Fruit fly (Drosophila melanogaster): ENCODE measurements around the gene Gyc32E.
A peak's percentile ranks its signal among the peaks of the same experiment; 100 is the strongest.

The Gyc32E gene

dm6 chr2L:11121614-11122013 is 27.3 kb downstream of the Gyc32E start, which contains the start of gene Dnaaf4:
Gene Dnaaf4, minus strand, starts transcription at chr2L:11121714.
- TF ChIP-seq CG5204 (GFP tag; optimal IDR thresholded peaks at IDR 0.05), result no peak
- no peak for TF ChIP-seq pad (GFP tag; optimal IDR thresholded peaks at IDR 0.05)
- TF ChIP-seq tj (GFP tag; optimal IDR thresholded peaks at IDR 0.05), result no peak

dm6 chr2L:11119966-11120517 is 28.9 kb downstream of the Gyc32E start, which contains the start of gene CG6230:
Gene CG6230, minus strand, starts transcription at chr2L:11120319.
- TF ChIP-seq Mnt (GFP tag; optimal IDR thresholded peaks at IDR 0.05) (peak; percentile 9), kay (GFP tag; ENCODE audit: borderline replicate concordance) (no peak), Hr96 (GFP tag; optimal IDR thresholded peaks at IDR 0.05) (no peak), cnc (optimal IDR thresholded peaks at IDR 0.05) (no peak), CG7045 (GFP tag; optimal IDR thresholded peaks at IDR 0.05) (no peak), pad (GFP tag; optimal IDR thresholded peaks at IDR 0.05) (no peak), CG12768 (GFP tag; optimal IDR thresholded peaks at IDR 0.05) (no peak), tj (GFP tag; optimal IDR thresholded peaks at IDR 0.05) (peak; percentile 1), Crg-1 (GFP tag; optimal IDR thresholded peaks at IDR 0.05) (no peak), cic (GFP tag; optimal IDR thresholded peaks at IDR 0.05) (no peak), CG5204 (GFP tag; optimal IDR thresholded peaks at IDR 0.05) (no peak), Clk (GFP tag; optimal IDR thresholded peaks at IDR 0.05) (no peak), CG1620 (GFP tag; optimal IDR thresholded peaks at IDR 0.05) (no peak), bab1 (GFP tag; optimal IDR thresholded peaks at IDR 0.05) (peak; percentile 22), CG33017 (tag; optimal IDR thresholded peaks at IDR 0.05) (no peak), CG14711 (tag; optimal IDR thresholded peaks at IDR 0.05) (peak; percentile 3), CG11617 (GFP tag; optimal IDR thresholded peaks at IDR 0.05) (no peak), CG7101 (tag; optimal IDR thresholded peaks at IDR 0.05) (no peak), toe (GFP tag; optimal IDR thresholded peaks at IDR 0.05) (no peak), ovo (GFP tag; optimal IDR thresholded peaks at IDR 0.05) (no peak)

- TF ChIP-seq CG1620 (GFP tag; optimal IDR thresholded peaks at IDR 0.05), result no peak
- TF ChIP-seq CG14711 (tag; optimal IDR thresholded peaks at IDR 0.05), result no peak
- TF ChIP-seq cnc (optimal IDR thresholded peaks at IDR 0.05), result no peak
Observed at dm6 chr2L:11113714-11114113, 35.2 kb downstream of the Gyc32E start, which contains the start of gene Gr32a. Gene Gr32a, plus strand, starts transcription at chr2L:11114014.

dm6 chr2L:11113011-11113528 is 35.8 kb downstream of the Gyc32E start, which contains the start of gene Idua:
Gene Idua, minus strand, starts transcription at chr2L:11113061.
- TF ChIP-seq kay (GFP tag; ENCODE audit: borderline replicate concordance) (no peak), CG5204 (GFP tag; optimal IDR thresholded peaks at IDR 0.05) (no peak), CG7045 (GFP tag; optimal IDR thresholded peaks at IDR 0.05) (peak; percentile 63), CG12768 (GFP tag; optimal IDR thresholded peaks at IDR 0.05) (peak; percentile 60), CG7101 (tag; optimal IDR thresholded peaks at IDR 0.05) (peak; percentile 59), Crg-1 (GFP tag; optimal IDR thresholded peaks at IDR 0.05) (no peak), Hr96 (GFP tag; optimal IDR thresholded peaks at IDR 0.05) (no peak), bab1 (GFP tag; optimal IDR thresholded peaks at IDR 0.05) (peak; percentile 65), tj (GFP tag; optimal IDR thresholded peaks at IDR 0.05) (no peak), Clk (GFP tag; optimal IDR thresholded peaks at IDR 0.05) (peak; percentile 37), CG33017 (tag; optimal IDR thresholded peaks at IDR 0.05) (peak; percentile 65), CG14711 (tag; optimal IDR thresholded peaks at IDR 0.05) (peak; percentile 51), CG11617 (GFP tag; optimal IDR thresholded peaks at IDR 0.05) (peak; percentile 47), pad (GFP tag; optimal IDR thresholded peaks at IDR 0.05) (peak; percentile 50)

- TF ChIP-seq cic (GFP tag; optimal IDR thresholded peaks at IDR 0.05) (peak; percentile 77), bab1 (GFP tag; optimal IDR thresholded peaks at IDR 0.05) (peak; percentile 96), CG7101 (tag; optimal IDR thresholded peaks at IDR 0.05) (peak; percentile 97), ovo (GFP tag; optimal IDR thresholded peaks at IDR 0.05) (peak; percentile 94), kay (GFP tag; ENCODE audit: borderline replicate concordance) (no peak), toe (GFP tag; optimal IDR thresholded peaks at IDR 0.05) (peak; percentile 98), CG12768 (GFP tag; optimal IDR thresholded peaks at IDR 0.05) (peak; percentile 98), tj (GFP tag; optimal IDR thresholded peaks at IDR 0.05) (peak; percentile 87), CG11617 (GFP tag; optimal IDR thresholded peaks at IDR 0.05) (peak; percentile 96), pad (GFP tag; optimal IDR thresholded peaks at IDR 0.05) (peak; percentile 89), CG1620 (GFP tag; optimal IDR thresholded peaks at IDR 0.05) (peak; percentile 97), cnc (optimal IDR thresholded peaks at IDR 0.05) (no peak), CG7045 (GFP tag; optimal IDR thresholded peaks at IDR 0.05) (peak; percentile 98), Clk (GFP tag; optimal IDR thresholded peaks at IDR 0.05) (peak; percentile 96), Hr96 (GFP tag; optimal IDR thresholded peaks at IDR 0.05) (peak; percentile 97), CG14711 (tag; optimal IDR thresholded peaks at IDR 0.05) (peak; percentile 95), Crg-1 (GFP tag; optimal IDR thresholded peaks at IDR 0.05) (peak; percentile 96), CG5204 (GFP tag; optimal IDR thresholded peaks at IDR 0.05) (peak; percentile 98), Mnt (GFP tag; optimal IDR thresholded peaks at IDR 0.05) (peak; percentile 93), CG33017 (tag; optimal IDR thresholded peaks at IDR 0.05) (peak; percentile 96)
Observed at dm6 chr2L:11106562-11106962, 42.3 kb downstream of the Gyc32E start, which contains the start of gene Reps. Gene Reps, minus strand, starts transcription at chr2L:11106645.

dm6 chr2L:11105320-11105719 is 43.6 kb downstream of the Gyc32E start:
- TF ChIP-seq cnc (optimal IDR thresholded peaks at IDR 0.05) (no peak), tj (GFP tag; optimal IDR thresholded peaks at IDR 0.05) (no peak), Crg-1 (GFP tag; optimal IDR thresholded peaks at IDR 0.05) (no peak), toe (GFP tag; optimal IDR thresholded peaks at IDR 0.05) (no peak), CG7101 (tag; optimal IDR thresholded peaks at IDR 0.05) (no peak), cic (GFP tag; optimal IDR thresholded peaks at IDR 0.05) (no peak), CG14711 (tag; optimal IDR thresholded peaks at IDR 0.05) (no peak), CG12768 (GFP tag; optimal IDR thresholded peaks at IDR 0.05) (no peak), CG5204 (GFP tag; optimal IDR thresholded peaks at IDR 0.05) (no peak), Mnt (GFP tag; optimal IDR thresholded peaks at IDR 0.05) (no peak), ovo (GFP tag; optimal IDR thresholded peaks at IDR 0.05) (no peak), CG1620 (GFP tag; optimal IDR thresholded peaks at IDR 0.05) (no peak)

All from whole organism, adult.